Worm (Caenorhabditis elegans): ENCODE measurements around the gene T19C3.6.

ce11 chrIII:609549-609948 is 21.8 kb downstream of the T19C3.6 start, which contains the start of gene best-17:
- no peak for TF ChIP-seq scrt-1 (GFP tag; IDR thresholded peaks at IDR 0.05)
- TF ChIP-seq hmg-4 (GFP tag; optimal IDR thresholded peaks at IDR 0.05): no peak
- no peak for TF ChIP-seq ama-1 (optimal IDR thresholded peaks at IDR 0.05)
- no peak for TF ChIP-seq pes-1 (GFP tag; IDR thresholded peaks at IDR 0.05)
- no peak for TF ChIP-seq sea-1 (GFP tag; conservative IDR thresholded peaks at IDR 0.05)
- no peak for TF ChIP-seq ceh-13 (GFP tag; optimal IDR thresholded peaks at IDR 0.05)
- no peak for TF ChIP-seq flt-1 (GFP tag; IDR thresholded peaks at IDR 0.05)
- no peak for TF ChIP-seq ets-7 (tag; optimal IDR thresholded peaks at IDR 0.05)
- TF ChIP-seq hmbx-1 (tag; optimal IDR thresholded peaks at IDR 0.05): no peak
- TF ChIP-seq tbx-37 (GFP tag; conservative IDR thresholded peaks at IDR 0.05): no peak
- TF ChIP-seq ceh-36 (tag; optimal IDR thresholded peaks at IDR 0.05): no peak
- no peak for TF ChIP-seq tbx-11 (GFP tag; IDR thresholded peaks at IDR 0.05)
- no peak for TF ChIP-seq hnd-1 (tag; optimal IDR thresholded peaks at IDR 0.05)
- no peak for TF ChIP-seq aly-1 (tag; optimal IDR thresholded peaks at IDR 0.05)
